Fruit fly (Drosophila melanogaster) whole organism, embryonic: ENCODE results near the gene CG42716.

ENCODE experiments used
- CG1024 ChIP-seq: fragments of 200-800 bp; sonication (Bioruptor generic); IDR thresholded peaks from 2 replicates; pipeline ENCODE4 v1.3.6; 2022; ENCODE audit warnings: missing biosample characterization, missing genetic modification characterization
- CG11247 ChIP-seq: fragments of 200-800 bp; sonication (Bioruptor generic); IDR thresholded peaks from 2 replicates; pipeline ENCODE4 v1.3.6; 2022; ENCODE audit warnings: missing biosample characterization, missing genetic modification characterization
- CG11504 ChIP-seq: fragments of 200-800 bp; sonication (Bioruptor generic); optimal IDR thresholded peaks from 3 replicates; lab custom pipeline; 2019; ENCODE audit warnings: missing biosample characterization, mild to moderate bottlenecking, missing genetic modification characterization, moderate library complexity
- CG11723 ChIP-seq: fragments of 200-800 bp; sonication (Bioruptor generic); optimal IDR thresholded peaks from 2 replicates; lab custom pipeline; 2017; ENCODE audit warnings: missing biosample characterization, mild to moderate bottlenecking, missing genetic modification characterization
- CG12104 ChIP-seq: fragments of 200-800 bp; sonication (Bioruptor generic); optimal IDR thresholded peaks from 3 replicates; lab custom pipeline; 2016; ENCODE audit warnings: missing biosample characterization, missing genetic modification characterization
- CG12299 ChIP-seq: fragments of 200-800 bp; sonication (Bioruptor generic); optimal IDR thresholded peaks from 2 replicates; lab custom pipeline; 2018; ENCODE audit warnings: missing biosample characterization, mild to moderate bottlenecking, missing genetic modification characterization
- CG1233 ChIP-seq: fragments of 200-800 bp; sonication (Bioruptor generic); optimal IDR thresholded peaks from 4 replicates; lab custom pipeline; 2018; ENCODE audit warnings: missing biosample characterization, mild to moderate bottlenecking, missing genetic modification characterization
- CG13775 ChIP-seq: fragments of 200-800 bp; sonication (Bioruptor generic); optimal IDR thresholded peaks from 3 replicates; lab custom pipeline; 2017; ENCODE audit warnings: missing biosample characterization, mild to moderate bottlenecking, missing genetic modification characterization
- CG1602 ChIP-seq: fragments of 200-800 bp; sonication (Bioruptor generic); optimal IDR thresholded peaks from 3 replicates; lab custom pipeline; 2016; ENCODE audit warnings: missing biosample characterization, missing genetic modification characterization
- CG17612 ChIP-seq: fragments of 200-800 bp; sonication (Bioruptor generic); IDR thresholded peaks from 2 replicates; pipeline ENCODE4 v1.3.6; 2022; ENCODE audit warnings: missing biosample characterization, missing genetic modification characterization
- CG18262 ChIP-seq: fragments of 200-800 bp; optimal IDR thresholded peaks from 3 replicates; lab custom pipeline; 2019; ENCODE audit warnings: missing biosample characterization, mild to moderate bottlenecking, missing genetic modification characterization, moderate library complexity
- CG1832 ChIP-seq: fragments of 200-800 bp; sonication (Bioruptor generic); optimal IDR thresholded peaks from 2 replicates; lab custom pipeline; 2017; ENCODE audit warnings: missing biosample characterization, mild to moderate bottlenecking, missing genetic modification characterization, inconsistent platforms
- CG18599 ChIP-seq: fragments of 200-800 bp; sonication (Bioruptor generic); optimal IDR thresholded peaks from 3 replicates; lab custom pipeline; 2017; ENCODE audit warnings: missing biosample characterization, missing genetic modification characterization, mild to moderate bottlenecking, moderate library complexity, missing genetic modification reagents
- CG2202 ChIP-seq: fragments of 200-800 bp; sonication (Bioruptor generic); optimal IDR thresholded peaks from 2 replicates; lab custom pipeline; 2018; ENCODE audit warnings: missing biosample characterization, mild to moderate bottlenecking, missing genetic modification characterization
- CG2889 ChIP-seq: fragments of 200-800 bp; sonication (Bioruptor generic); IDR thresholded peaks from 3 replicates; pipeline ENCODE4 v1.3.6; 2022; ENCODE audit warnings: missing biosample characterization, missing genetic modification characterization
- CG31365 ChIP-seq: fragments of 200-800 bp; sonication (Bioruptor generic); optimal IDR thresholded peaks from 2 replicates; lab custom pipeline; 2018; ENCODE audit warnings: missing biosample characterization, mild to moderate bottlenecking, missing genetic modification characterization
- CG33213 ChIP-seq: fragments of 200-800 bp; sonication (Bioruptor generic); optimal IDR thresholded peaks from 3 replicates; lab custom pipeline; 2016; ENCODE audit warnings: missing biosample characterization, missing genetic modification characterization
- CG4424 ChIP-seq: fragments of 200-800 bp; sonication (Bioruptor generic); optimal IDR thresholded peaks from 3 replicates; lab custom pipeline; 2016; ENCODE audit warnings: missing biosample characterization, missing genetic modification characterization
- CG8089 ChIP-seq: fragments of 200-800 bp; sonication (Bioruptor generic); optimal IDR thresholded peaks from 3 replicates; lab custom pipeline; 2016; ENCODE audit warnings: missing biosample characterization, missing genetic modification characterization
- CTCF ChIP-seq: fragments of 200-800 bp; sonication (Bioruptor generic); optimal IDR thresholded peaks from 2 replicates; lab custom pipeline; 2017; ENCODE audit warnings: missing biosample characterization, mild to moderate bottlenecking, missing genetic modification characterization, moderate library complexity
- Drgx ChIP-seq: fragments of 200-800 bp; sonication (Bioruptor generic); IDR thresholded peaks from 2 replicates; pipeline ENCODE4 v1.3.6; 2022; ENCODE audit warnings: missing biosample characterization, missing genetic modification characterization
- Fer1 ChIP-seq: fragments of 200-800 bp; sonication (Bioruptor generic); optimal IDR thresholded peaks from 2 replicates; lab custom pipeline; 2017; ENCODE audit warnings: missing biosample characterization, mild to moderate bottlenecking, missing genetic modification characterization
- HmgD ChIP-seq: fragments of 200-800 bp; sonication (Bioruptor generic); optimal IDR thresholded peaks from 3 replicates; lab custom pipeline; 2016; ENCODE audit warnings: missing biosample characterization, missing genetic modification characterization
- Hr78 ChIP-seq, 2 experiments: fragments of 200-800 bp in 1 of 2; fragments of >200 bp in 1 of 2; sonication (Bioruptor generic) in 1 of 2; optimal IDR thresholded peaks; 2 replicates each; lab custom pipeline; 2017 to 2019; ENCODE audit warnings: missing biosample characterization in 2 of 2, missing genetic modification characterization in 2 of 2, mild to moderate bottlenecking in 1 of 2, moderate library complexity in 1 of 2
- Med ChIP-seq: fragments of 200-800 bp; sonication (Bioruptor generic); peaks from one replicate; lab custom pipeline; 2016; ENCODE audit warnings: missing biosample characterization, missing genetic modification characterization, mild to moderate bottlenecking, inconsistent platforms, moderate library complexity
- Neu2 ChIP-seq: fragments of 200-800 bp; sonication (Bioruptor generic); optimal IDR thresholded peaks from 3 replicates; lab custom pipeline; 2016; ENCODE audit warnings: missing biosample characterization, missing genetic modification characterization, borderline replicate concordance
- NfI ChIP-seq: fragments of 200-800 bp; sonication (Bioruptor generic); optimal IDR thresholded peaks from 3 replicates; lab custom pipeline; 2018; ENCODE audit warnings: missing biosample characterization, mild to moderate bottlenecking, missing genetic modification characterization, moderate library complexity
- Oli ChIP-seq: fragments of 200-800 bp; sonication (Bioruptor generic); optimal IDR thresholded peaks from 2 replicates; lab custom pipeline; 2018; ENCODE audit warnings: missing biosample characterization, mild to moderate bottlenecking, missing genetic modification characterization, moderate library complexity
- Optix ChIP-seq: fragments of 200-800 bp; sonication (Bioruptor generic); IDR thresholded peaks from 3 replicates; pipeline ENCODE4 v1.3.6; 2022; ENCODE audit warnings: missing biosample characterization, missing genetic modification characterization
- Pdp1 ChIP-seq, 2 experiments: fragments of 200-800 bp; sonication (Bioruptor generic); optimal IDR thresholded peaks; 3 replicates each; lab custom pipeline; 2016; ENCODE audit warnings: missing biosample characterization in 2 of 2, missing genetic modification characterization in 2 of 2, mild to moderate bottlenecking in 1 of 2, moderate library complexity in 1 of 2
- Ravus ChIP-seq: fragments of 200-800 bp; sonication (Bioruptor generic); IDR thresholded peaks from 2 replicates; pipeline ENCODE4 v1.3.6; 2022; ENCODE audit warnings: missing biosample characterization, missing genetic modification characterization
- Rfx ChIP-seq: fragments of 200-800 bp; sonication (Bioruptor generic); IDR thresholded peaks from 2 replicates; pipeline ENCODE4 v1.3.6; 2022; ENCODE audit warnings: missing biosample characterization, missing genetic modification characterization
- Usf ChIP-seq: fragments of 200-800 bp; sonication (Bioruptor generic); optimal IDR thresholded peaks from 2 replicates; lab custom pipeline; 2017; ENCODE audit warnings: missing genotype, missing biosample characterization, missing genetic modification characterization
- ase ChIP-seq: fragments of 200-800 bp; sonication (Bioruptor generic); IDR thresholded peaks from 3 replicates; pipeline ENCODE4 v1.3.6; 2022; ENCODE audit warnings: missing biosample characterization, missing genetic modification characterization
- bigmax ChIP-seq: fragments of 200-800 bp; sonication (Bioruptor generic); optimal IDR thresholded peaks from 2 replicates; lab custom pipeline; 2018; ENCODE audit warnings: missing biosample characterization, mild to moderate bottlenecking, missing genetic modification characterization
- bsh ChIP-seq, 2 experiments: fragments of 200-800 bp; sonication (Bioruptor generic); optimal IDR thresholded peaks; 2 replicates each; lab custom pipeline; 2017 to 2018; ENCODE audit warnings: mild to moderate bottlenecking in 2 of 2, missing biosample characterization in 2 of 2, missing genetic modification characterization in 2 of 2, moderate library complexity in 1 of 2
- chm ChIP-seq: fragments of 200-800 bp; sonication (Bioruptor generic); IDR thresholded peaks from 2 replicates; pipeline ENCODE4 v1.3.6; 2022; ENCODE audit warnings: missing biosample characterization, missing genetic modification characterization
- ems ChIP-seq: fragments of 200-800 bp; sonication (Bioruptor generic); optimal IDR thresholded peaks from 3 replicates; lab custom pipeline; 2016; ENCODE audit warnings: missing biosample characterization, missing genetic modification characterization
- gsb-n ChIP-seq: fragments of 200-800 bp; sonication (Bioruptor generic); optimal IDR thresholded peaks from 3 replicates; lab custom pipeline; 2018; ENCODE audit warnings: missing biosample characterization, mild to moderate bottlenecking, missing genetic modification characterization
- insv ChIP-seq, 2 experiments: fragments of 200-800 bp; sonication (Bioruptor generic); optimal IDR thresholded peaks; 3 replicates each; lab custom pipeline; 2016 to 2018; ENCODE audit warnings: missing biosample characterization in 2 of 2, missing genetic modification characterization in 2 of 2
- kni ChIP-seq: fragments of 200-800 bp; sonication (Bioruptor generic); optimal IDR thresholded peaks from 3 replicates; lab custom pipeline; 2017; ENCODE audit warnings: mild to moderate bottlenecking, missing biosample characterization, missing genetic modification reagents, missing genetic modification characterization
- lbe ChIP-seq: fragments of 200-800 bp; sonication (Bioruptor generic); optimal IDR thresholded peaks from 2 replicates; lab custom pipeline; 2016; ENCODE audit warnings: missing biosample characterization, mild to moderate bottlenecking, missing genetic modification characterization
- maf-S ChIP-seq: fragments of 200-800 bp; sonication (Bioruptor generic); optimal IDR thresholded peaks from 2 replicates; lab custom pipeline; 2016; ENCODE audit warnings: missing biosample characterization, missing genetic modification characterization
- pita ChIP-seq: fragments of 200-800 bp; sonication (Bioruptor generic); optimal IDR thresholded peaks from 2 replicates; lab custom pipeline; 2017; ENCODE audit warnings: missing biosample characterization, mild to moderate bottlenecking, missing genetic modification characterization
- psq ChIP-seq: fragments of 200-800 bp; sonication (Bioruptor generic); optimal IDR thresholded peaks from 2 replicates; lab custom pipeline; 2017; ENCODE audit warnings: missing biosample characterization, missing genetic modification characterization
- ranshi ChIP-seq: fragments of 200-800 bp; sonication (Bioruptor generic); IDR thresholded peaks from 2 replicates; pipeline ENCODE4 v1.3.6; 2022; ENCODE audit warnings: missing biosample characterization, missing genetic modification characterization
- sc ChIP-seq, 3 experiments: fragments of >200 bp in 2 of 3; fragments of 200-800 bp in 1 of 3; sonication (Bioruptor generic) in 1 of 3; optimal IDR thresholded peaks; 2 replicates in 2 of 3; 3 replicates in 1 of 3; lab custom pipeline; 2017; ENCODE audit warnings: mild to moderate bottlenecking in 1 of 3, missing biosample characterization in 1 of 3, missing genetic modification characterization in 1 of 3, missing genetic modification reagents in 1 of 3
- sqz ChIP-seq: fragments of 200-800 bp; sonication (Bioruptor generic); optimal IDR thresholded peaks from 3 replicates; lab custom pipeline; 2018; ENCODE audit warnings: missing biosample characterization, mild to moderate bottlenecking, missing genetic modification characterization
- unc-4 ChIP-seq: fragments of 200-800 bp; sonication (Bioruptor generic); IDR thresholded peaks from 2 replicates; pipeline ENCODE4 v1.3.6; 2022; ENCODE audit warnings: missing biosample characterization, missing genetic modification characterization; ENCODE audit not compliant: partially characterized antibody
- z ChIP-seq: fragments of 200-800 bp; sonication (Bioruptor generic); IDR thresholded peaks from 3 replicates; pipeline ENCODE4 v1.3.6; 2022; ENCODE audit warnings: missing biosample characterization, missing genetic modification characterization

Gene CG42716

DNA sequence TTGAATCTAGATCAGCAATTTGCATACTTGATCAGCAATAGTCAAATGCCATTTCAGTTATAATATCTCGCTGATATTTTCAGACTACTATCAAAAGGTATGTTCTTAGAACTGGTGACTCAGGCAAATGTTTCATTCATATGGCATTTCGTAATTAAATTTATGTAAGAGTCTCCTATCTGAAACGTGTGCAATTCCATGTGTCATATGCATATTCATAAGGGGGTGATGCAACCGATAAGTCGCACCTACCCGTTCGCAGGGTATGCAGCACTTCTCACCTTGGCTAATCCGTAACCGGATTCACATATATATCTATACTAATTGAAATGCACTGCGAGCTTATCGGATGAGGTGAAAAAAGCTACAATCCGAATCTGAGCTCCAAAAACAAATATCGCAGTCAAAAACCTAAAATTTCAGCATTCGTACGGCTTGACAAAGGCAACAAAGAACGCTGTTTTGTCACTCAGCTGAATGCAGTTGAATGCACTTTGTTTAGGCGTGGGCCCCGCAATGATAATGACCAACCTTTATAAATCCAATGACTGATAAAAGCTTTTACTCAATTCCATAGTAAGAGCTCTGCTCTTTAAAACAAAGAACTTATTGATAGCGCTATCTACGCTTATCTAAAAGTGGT lies 4.2 kb downstream of the CG42716 start (continued):
- TF ChIP-seq Ravus (GFP tag; lab: Robert Waterston, UW) (no peak), Med (GFP tag; lab: Kevin White, UChicago) (peak; percentile 78), CG8089 (no peak), Fer1 (no peak), CG31365 (tag; lab: Kevin White, UChicago) (no peak), CTCF (no peak), CG11504 (tag; lab: Kevin White, UChicago) (no peak), ranshi (no peak), gsb-n (tag; lab: Kevin White, UChicago) (no peak), CG2889 (GFP tag; lab: Robert Waterston, UW) (no peak), CG1602 (GFP tag; lab: Kevin White, UChicago) (no peak), CG18262 (tag; lab: Kevin White, UChicago) (no peak), bsh (GFP tag; optimal IDR thresholded peaks at IDR 0.05; lab: Kevin White, UChicago) (no peak), CG2202 (tag; lab: Kevin White, UChicago) (no peak), unc-4 (GFP tag; lab: Robert Waterston, UW) (no peak), CG18599 (GFP tag; lab: Kevin White, UChicago) (peak; percentile 9), Drgx (peak; percentile 51), Optix (no peak), Oli (tag; lab: Kevin White, UChicago) (no peak), psq (GFP tag; lab: Kevin White, UChicago) (no peak), Hr78 (GFP tag; optimal IDR thresholded peaks at IDR 0.05; lab: Kevin White, UChicago) (no peak), sqz (GFP tag; lab: Kevin White, UChicago) (no peak), CG17612 (no peak), CG13775 (GFP tag; lab: Kevin White, UChicago) (no peak), insv (GFP tag; optimal IDR thresholded peaks at IDR 0.05; lab: Kevin White, UChicago) (no peak), ase (GFP tag; lab: Robert Waterston, UW) (no peak), Pdp1 (GFP tag; optimal IDR thresholded peaks at IDR 0.05; lab: Kevin White, UChicago) (peak in 1 of 2 experiments; percentile 66), CG12104 (GFP tag; lab: Kevin White, UChicago) (no peak), NfI (GFP tag; lab: Kevin White, UChicago) (no peak), z (GFP tag; lab: Robert Waterston, UW) (0 out of 3 replicates have a peak, but pooled peaks have one; percentile 47), CG1832 (GFP tag; lab: Kevin White, UChicago) (no peak), CG11723 (GFP tag; lab: Kevin White, UChicago) (no peak), pita (no peak), chm (GFP tag; lab: Robert Waterston, UW) (0 out of 2 replicates have a peak, but pooled peaks have one; percentile 48), ems (GFP tag; lab: Kevin White, UChicago) (no peak), lbe (peak; percentile 43), CG12299 (tag; lab: Kevin White, UChicago) (no peak), kni (GFP tag; lab: Kevin White, UChicago) (peak; percentile 47), bigmax (GFP tag; lab: Kevin White, UChicago) (no peak), CG1024 (GFP tag; lab: Robert Waterston, UW) (no peak), HmgD (GFP tag; lab: Kevin White, UChicago) (no peak), Rfx (0 out of 2 replicates have a peak, but pooled peaks have one; percentile 16), Neu2 (GFP tag; lab: Kevin White, UChicago) (no peak), CG11247 (no peak), CG33213 (GFP tag; lab: Kevin White, UChicago) (no peak), CG4424 (GFP tag; lab: Kevin White, UChicago) (no peak), CG1233 (no peak), sc (optimal IDR thresholded peaks at IDR 0.05; lab: Kevin White, UChicago) (no peak), sc (GFP tag; optimal IDR thresholded peaks at IDR 0.05; lab: Kevin White, UChicago) (no peak), Usf (no peak), maf-S (GFP tag; lab: Kevin White, UChicago) (no peak)
